Fruit fly (Drosophila melanogaster) whole organism, prepupa: ENCODE data around the gene Coq7.

Source experiments
- CG11902 ChIP-seq: fragments of 200-800 bp; sonication (Bioruptor generic); optimal IDR thresholded peaks from 3 replicates; lab custom pipeline; 2016; ENCODE audit warnings: missing biosample characterization, missing genetic modification characterization
- CG16779 ChIP-seq: fragments of 200-800 bp; sonication (Bioruptor generic); optimal IDR thresholded peaks from 3 replicates; lab custom pipeline; 2017; ENCODE audit warnings: missing biosample characterization, mild to moderate bottlenecking, missing genetic modification characterization
- CG4318 ChIP-seq: fragments of 200-800 bp; sonication (Bioruptor generic); optimal IDR thresholded peaks from 3 replicates; lab custom pipeline; 2017; ENCODE audit warnings: missing biosample characterization, mild to moderate bottlenecking, missing genetic modification characterization
- CG6163 ChIP-seq: fragments of 200-800 bp; sonication (Bioruptor generic); IDR thresholded peaks from 3 replicates; pipeline ENCODE4 v1.3.6; 2022; ENCODE audit warnings: missing biosample characterization, missing genetic modification characterization
- CG6792 ChIP-seq: fragments of 200-800 bp; sonication (Bioruptor generic); optimal IDR thresholded peaks from 3 replicates; lab custom pipeline; 2016; ENCODE audit warnings: missing biosample characterization, missing genetic modification characterization
- CG8319 ChIP-seq: fragments of 200-800 bp; sonication (Bioruptor generic); optimal IDR thresholded peaks from 3 replicates; lab custom pipeline; 2016; ENCODE audit warnings: missing biosample characterization, missing genetic modification characterization
- CG8632 ChIP-seq: fragments of 200-800 bp; sonication (Bioruptor generic); optimal IDR thresholded peaks from 3 replicates; lab custom pipeline; 2016; ENCODE audit warnings: missing biosample characterization, missing genetic modification characterization
- Eip75B ChIP-seq: fragments of 200-800 bp; sonication (Bioruptor generic); optimal IDR thresholded peaks from 3 replicates; lab custom pipeline; 2016; ENCODE audit warnings: missing biosample characterization, missing genetic modification characterization
- Eip78C ChIP-seq: fragments of 200-800 bp; sonication (Bioruptor generic); peaks from one replicate; lab custom pipeline; 2016; ENCODE audit warnings: missing biosample characterization, missing genetic modification characterization
- Eip93F ChIP-seq: fragments of 200-800 bp; sonication (Bioruptor generic); optimal IDR thresholded peaks from 2 replicates; lab custom pipeline; 2016; ENCODE audit warnings: missing biosample characterization, mild to moderate bottlenecking, missing genetic modification characterization
- Ets96B ChIP-seq: fragments of 200-800 bp; optimal IDR thresholded peaks from 2 replicates; lab custom pipeline; 2019; ENCODE audit warnings: missing biosample characterization, mild to moderate bottlenecking, missing genetic modification characterization, moderate library complexity
- Gug ChIP-seq: fragments of 200-800 bp; sonication (Bioruptor generic); IDR thresholded peaks from 2 replicates; pipeline ENCODE4 v1.3.6; 2022; ENCODE audit warnings: missing biosample characterization, missing genetic modification characterization
- vri ChIP-seq: fragments of 200-800 bp; sonication (Bioruptor generic); optimal IDR thresholded peaks from 3 replicates; lab custom pipeline; 2016; ENCODE audit warnings: missing biosample characterization, mild to moderate bottlenecking, missing genetic modification characterization

dm6 chrX:6804485-6805295, 33.7 kb downstream of the Coq7 start:
- peak; percentile 93 for TF ChIP-seq vri (GFP tag; lab: Kevin White, UChicago)
- TF ChIP-seq Eip75B = peak; percentile 88
- peak; percentile 76 for TF ChIP-seq CG11902
- TF ChIP-seq CG6163 (GFP tag; lab: Robert Waterston, UW) = peak; percentile 97
- peak; percentile 85 for TF ChIP-seq Eip93F (GFP tag; lab: Kevin White, UChicago)
- TF ChIP-seq CG6792 (GFP tag; lab: Kevin White, UChicago) = peak; percentile 92
- TF ChIP-seq CG8632 (GFP tag; lab: Kevin White, UChicago) = peak; percentile 92
- TF ChIP-seq Gug = peak; percentile 91
- peak; percentile 78 for TF ChIP-seq Ets96B
- peak; percentile 98 for TF ChIP-seq Eip78C (GFP tag; lab: Kevin White, UChicago)
- TF ChIP-seq CG4318 (GFP tag; lab: Kevin White, UChicago) = peak; percentile 88
- TF ChIP-seq CG8319 (GFP tag; lab: Kevin White, UChicago) = peak; percentile 83
- peak; percentile 80 for TF ChIP-seq CG16779
